Worm (Caenorhabditis elegans) whole organism, L2 larva: Measurements from ENCODE around the gene F10E9.4.

Source experiments
- C34F6.9 ChIP-seq: fragments of 150-350 bp; optimal IDR thresholded peaks from 2 replicates; lab custom pipeline; 2014; ENCODE audit warnings: missing biosample characterization, missing genetic modification characterization
- F13H6.1 ChIP-seq: sonication (generic microtip); optimal IDR thresholded peaks from 2 replicates; lab custom pipeline; 2016; ENCODE audit warnings: missing genetic modification characterization, missing compliant biosample characterization
- R02D3.7 ChIP-seq: fragments of 150-350 bp; optimal IDR thresholded peaks from 2 replicates; lab custom pipeline; 2014; ENCODE audit warnings: missing biosample characterization, missing genetic modification characterization
- Y55F3AM.14 ChIP-seq: fragments of 200-800 bp; sonication (Bioruptor generic); optimal IDR thresholded peaks from 2 replicates; lab custom pipeline; 2018; ENCODE audit warnings: mild to moderate bottlenecking, missing genetic modification characterization, missing compliant biosample characterization
- ZK546.5 ChIP-seq: sonication (generic microtip); optimal IDR thresholded peaks from 2 replicates; lab custom pipeline; 2017; ENCODE audit warnings: missing biosample characterization, missing genetic modification characterization
- ama-1 ChIP-seq: fragments of 150-350 bp; optimal IDR thresholded peaks from 2 replicates; lab custom pipeline; 2018; ENCODE audit warnings: inconsistent platforms
- blmp-1 ChIP-seq: sonication (generic microtip); optimal IDR thresholded peaks from 2 replicates; lab custom pipeline; 2017; ENCODE audit warnings: missing genetic modification characterization, mild to moderate bottlenecking, missing compliant biosample characterization, antibody characterized with exemption, moderate library complexity; ENCODE audit not compliant: insufficient read depth
- ceh-16 ChIP-seq: fragments of 150-350 bp; optimal IDR thresholded peaks from 2 replicates; lab custom pipeline; 2014; ENCODE audit warnings: missing biosample characterization, missing genetic modification characterization
- crh-2 ChIP-seq: sonication (generic microtip); optimal IDR thresholded peaks from 2 replicates; lab custom pipeline; 2017; ENCODE audit warnings: missing biosample characterization, missing genetic modification characterization
- elt-1 ChIP-seq: fragments of 150-350 bp; optimal IDR thresholded peaks from 2 replicates; lab custom pipeline; 2014; ENCODE audit warnings: missing biosample characterization, missing genetic modification characterization
- elt-3 ChIP-seq: sonication (generic microtip); optimal IDR thresholded peaks from 2 replicates; lab custom pipeline; 2017; ENCODE audit warnings: missing biosample characterization, missing genetic modification characterization
- fos-1 ChIP-seq: fragments of 150-350 bp; optimal IDR thresholded peaks from 2 replicates; lab custom pipeline; 2014; ENCODE audit warnings: missing biosample characterization, missing genetic modification characterization
- gmeb-1 ChIP-seq: fragments of 150-350 bp; optimal IDR thresholded peaks from 2 replicates; lab custom pipeline; 2014; ENCODE audit warnings: missing biosample characterization, missing genetic modification characterization
- lin-11 ChIP-seq: fragments of 150-350 bp; sonication (generic microtip); optimal IDR thresholded peaks from 2 replicates; lab custom pipeline; 2014; ENCODE audit warnings: missing biosample characterization, missing genetic modification characterization, inconsistent platforms, mixed read lengths
- lin-13 ChIP-seq: fragments of 150-350 bp; optimal IDR thresholded peaks from 2 replicates; lab custom pipeline; 2014; ENCODE audit warnings: missing biosample characterization, missing genetic modification reagents, missing genetic modification characterization
- lin-39 ChIP-seq: fragments of 150-350 bp; optimal IDR thresholded peaks from 2 replicates; lab custom pipeline; 2014; ENCODE audit warnings: missing biosample characterization, missing genetic modification reagents, missing genetic modification characterization
- mab-5 ChIP-seq: fragments of 150-350 bp; optimal IDR thresholded peaks from 2 replicates; lab custom pipeline; 2014; ENCODE audit warnings: missing biosample characterization, missing genetic modification characterization
- mbf-1 ChIP-seq: sonication (generic microtip); optimal IDR thresholded peaks from 2 replicates; lab custom pipeline; 2017; ENCODE audit warnings: missing biosample characterization, missing genetic modification characterization
- mdl-1 ChIP-seq, 2 experiments: fragments of 150-350 bp in 1 of 2; sonication (generic microtip) in 1 of 2; optimal IDR thresholded peaks; 2 replicates each; lab custom pipeline; 2017; ENCODE audit warnings: missing biosample characterization in 2 of 2, missing genetic modification characterization in 2 of 2
- nhr-10 ChIP-seq: sonication (generic microtip); optimal IDR thresholded peaks from 2 replicates; lab custom pipeline; 2017; ENCODE audit warnings: missing biosample characterization, missing genetic modification characterization
- nhr-11 ChIP-seq: fragments of 150-350 bp; optimal IDR thresholded peaks from 2 replicates; lab custom pipeline; 2014; ENCODE audit warnings: missing biosample characterization, missing genetic modification characterization
- nhr-12 ChIP-seq: fragments of 150-350 bp; optimal IDR thresholded peaks from 2 replicates; lab custom pipeline; 2014; ENCODE audit warnings: missing biosample characterization, missing genetic modification characterization
- nhr-129 ChIP-seq: fragments of 150-350 bp; optimal IDR thresholded peaks from 2 replicates; lab custom pipeline; 2014; ENCODE audit warnings: missing biosample characterization, missing genetic modification characterization
- nhr-21 ChIP-seq: fragments of 150-350 bp; optimal IDR thresholded peaks from 2 replicates; lab custom pipeline; 2014; ENCODE audit warnings: missing biosample characterization, missing genetic modification characterization
- nhr-23 ChIP-seq: fragments of 150-350 bp; optimal IDR thresholded peaks from 2 replicates; lab custom pipeline; 2014; ENCODE audit warnings: missing biosample characterization, missing genetic modification reagents, missing genetic modification characterization
- nhr-237 ChIP-seq: fragments of 150-350 bp; optimal IDR thresholded peaks from 2 replicates; lab custom pipeline; 2014; ENCODE audit warnings: missing biosample characterization, missing genetic modification characterization
- nhr-25 ChIP-seq: fragments of 150-350 bp; sonication (generic microtip); optimal IDR thresholded peaks from 3 replicates; lab custom pipeline; 2014; ENCODE audit warnings: missing biosample characterization, missing genetic modification characterization
- nhr-6 ChIP-seq: fragments of 150-350 bp; optimal IDR thresholded peaks from 2 replicates; lab custom pipeline; 2014; ENCODE audit warnings: missing biosample characterization, missing genetic modification characterization
- peb-1 ChIP-seq: fragments of 150-350 bp; optimal IDR thresholded peaks from 2 replicates; lab custom pipeline; 2014; ENCODE audit warnings: missing biosample characterization, missing genetic modification characterization
- skn-1 ChIP-seq: sonication (generic microtip); optimal IDR thresholded peaks from 2 replicates; lab custom pipeline; 2017; ENCODE audit warnings: missing biosample characterization, missing genetic modification characterization
- sma-3 ChIP-seq: sonication (generic microtip); optimal IDR thresholded peaks from 2 replicates; lab custom pipeline; 2016; ENCODE audit warnings: missing genetic modification reagents, missing genetic modification characterization, missing compliant biosample characterization
- sma-9 ChIP-seq, 2 experiments: fragments of 150-350 bp in 1 of 2; sonication (generic microtip) in 1 of 2; optimal IDR thresholded peaks; 2 replicates each; lab custom pipeline; 2014 to 2016; ENCODE audit warnings: missing genetic modification characterization in 2 of 2, mild to moderate bottlenecking in 1 of 2, missing biosample characterization in 1 of 2, missing compliant biosample characterization in 1 of 2, missing genetic modification reagents in 1 of 2, moderate library complexity in 1 of 2
- snpc-4 ChIP-seq: fragments of 150-350 bp; optimal IDR thresholded peaks from 2 replicates; lab custom pipeline; 2014; ENCODE audit warnings: missing biosample characterization, missing genetic modification characterization
- unc-55 ChIP-seq: fragments of 150-350 bp; sonication (generic microtip); optimal IDR thresholded peaks from 3 replicates; lab custom pipeline; 2014; ENCODE audit warnings: missing biosample characterization, missing genetic modification reagents, missing genetic modification characterization
- zag-1 ChIP-seq: fragments of 150-350 bp; optimal IDR thresholded peaks from 2 replicates; lab custom pipeline; 2014; ENCODE audit warnings: missing biosample characterization, missing genetic modification characterization
- ztf-1 ChIP-seq: fragments of 200-800 bp; sonication (Bioruptor generic); conservative IDR thresholded peaks from 2 replicates; pipeline ENCODE4 v1.3.6; 2022; ENCODE audit warnings: missing genetic modification characterization, missing compliant biosample characterization
- ztf-11 ChIP-seq: sonication (generic microtip); optimal IDR thresholded peaks from 2 replicates; lab custom pipeline; 2017; ENCODE audit warnings: missing biosample characterization, missing genetic modification characterization
- ztf-4 ChIP-seq: fragments of 150-350 bp; optimal IDR thresholded peaks from 2 replicates; lab custom pipeline; 2014; ENCODE audit warnings: missing biosample characterization, missing genetic modification characterization

The F10E9.4 gene

DNA sequence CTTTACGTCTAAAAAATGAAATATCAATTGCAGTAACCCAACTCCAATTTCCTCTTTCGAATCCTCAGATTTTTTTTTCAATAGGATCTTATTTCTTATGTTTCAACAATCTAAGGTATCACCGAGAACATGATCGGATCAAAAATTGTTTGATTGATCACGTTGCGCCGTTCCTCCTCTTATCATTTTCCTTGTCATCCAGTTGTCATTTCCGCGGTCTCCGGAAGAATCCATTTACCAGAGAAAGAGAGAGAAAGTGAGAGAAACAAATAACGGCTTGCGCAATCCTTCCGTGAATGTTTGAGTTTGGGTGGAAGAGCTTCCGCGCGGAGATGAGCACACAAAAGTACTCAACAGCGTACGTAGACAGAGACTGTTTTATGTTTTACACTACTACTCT lies 15.1 kb upstream of the F10E9.4 start:
- TF ChIP-seq sma-9 (GFP tag; optimal IDR thresholded peaks at IDR 0.05; lab: Kevin White, UChicago) (no peak), sma-9 (tag; optimal IDR thresholded peaks at IDR 0.05; lab: Kevin White, UChicago) (no peak), ceh-16 (tag; lab: Kevin White, UChicago) (no peak), lin-13 (GFP tag; lab: Kevin White, UChicago) (no peak), fos-1 (tag; lab: Kevin White, UChicago) (peak; percentile 56)

- TF ChIP-seq mdl-1 (tag; optimal IDR thresholded peaks at IDR 0.05; lab: Kevin White, UChicago) (no peak), crh-2 (no peak), ztf-4 (tag; lab: Kevin White, UChicago) (no peak), fos-1 (tag; lab: Kevin White, UChicago) (peak; percentile 24), mbf-1 (tag; lab: Kevin White, UChicago) (no peak), blmp-1 (tag; lab: Kevin White, UChicago) (no peak)
These were observed 10.0 kb upstream of the F10E9.4 start for ce11 chrIII:8298216-8298920.

- TF ChIP-seq lin-39 (no peak), nhr-23 (tag; lab: Kevin White, UChicago) (no peak), nhr-10 (tag; lab: Kevin White, UChicago) (no peak), nhr-6 (no peak), skn-1 (tag; lab: Kevin White, UChicago) (no peak), R02D3.7 (no peak), lin-13 (GFP tag; lab: Kevin White, UChicago) (no peak), sma-9 (GFP tag; optimal IDR thresholded peaks at IDR 0.05; lab: Kevin White, UChicago) (no peak), sma-9 (tag; optimal IDR thresholded peaks at IDR 0.05; lab: Kevin White, UChicago) (no peak), unc-55 (GFP tag; lab: Kevin White, UChicago) (no peak), nhr-129 (tag; lab: Kevin White, UChicago) (no peak), lin-11 (tag; lab: Kevin White, UChicago) (no peak), gmeb-1 (tag; lab: Kevin White, UChicago) (no peak), zag-1 (tag; lab: Kevin White, UChicago) (no peak), F13H6.1 (tag; lab: Kevin White, UChicago) (no peak)
These were observed 9.2 kb upstream of the F10E9.4 start for ce11 chrIII:8299078-8299587.

ce11 chrIII:8299734-8300133 lies 8.6 kb upstream of the F10E9.4 start:
- TF ChIP-seq mdl-1 (tag; optimal IDR thresholded peaks at IDR 0.05; lab: Kevin White, UChicago) (no peak), peb-1 (tag; lab: Kevin White, UChicago) (no peak), fos-1 (tag; lab: Kevin White, UChicago) (peak; percentile 59), nhr-25 (tag; lab: Kevin White, UChicago) (no peak), mbf-1 (tag; lab: Kevin White, UChicago) (no peak), ztf-11 (tag; lab: Kevin White, UChicago) (no peak), ZK546.5 (tag; lab: Kevin White, UChicago) (no peak)

ce11 chrIII:8300860-8301396 lies 7.4 kb upstream of the F10E9.4 start:
- TF ChIP-seq nhr-21 (tag; lab: Kevin White, UChicago) (no peak), nhr-12 (tag; lab: Kevin White, UChicago) (no peak), snpc-4 (tag; lab: Kevin White, UChicago) (no peak), blmp-1 (tag; lab: Kevin White, UChicago) (no peak), lin-39 (no peak), nhr-237 (tag; lab: Kevin White, UChicago) (no peak), ama-1 (lab: Kevin White, UChicago) (no peak), elt-3 (no peak), ztf-1 (GFP tag; lab: Robert Waterston, UW) (no peak), lin-11 (tag; lab: Kevin White, UChicago) (no peak), C34F6.9 (tag; lab: Kevin White, UChicago) (no peak), nhr-11 (tag; lab: Kevin White, UChicago) (no peak), elt-1 (tag; lab: Kevin White, UChicago) (no peak), fos-1 (tag; lab: Kevin White, UChicago) (no peak), mab-5 (no peak), F13H6.1 (tag; lab: Kevin White, UChicago) (no peak), Y55F3AM.14 (GFP tag; lab: Kevin White, UChicago) (no peak), nhr-10 (tag; lab: Kevin White, UChicago) (no peak), sma-3 (GFP tag; lab: Kevin White, UChicago) (no peak)
